Fruit fly (Drosophila melanogaster): ENCODE measurements around the gene out.

out gene

dm6 chrX:19268484-19269068, 53.3 kb downstream of the out start, which contains the start of gene CG8010 (continued):
- TF ChIP-seq sens (GFP tag) (peak; percentile 46), Dref (GFP tag; IDR thresholded peaks at IDR 0.05) (peak; percentile 79), ems (GFP tag; optimal IDR thresholded peaks at IDR 0.05) (peak; percentile 68), slou (GFP tag; optimal IDR thresholded peaks at IDR 0.05) (no peak), CG11695 (GFP tag; IDR thresholded peaks at IDR 0.05) (no peak), CG10366 (GFP tag; IDR thresholded peaks at IDR 0.05) (peak; percentile 24; the same call in 1 of the 2 replicates), knrl (GFP tag; IDR thresholded peaks at IDR 0.05; ENCODE audit: partially characterized antibody) (0 out of 3 replicates have a peak, but pooled peaks have one; percentile 13), otp (GFP tag; IDR thresholded peaks at IDR 0.05) (0 out of 3 replicates have a peak, but pooled peaks have one; percentile 17), esg (GFP tag; conservative IDR thresholded peaks at IDR 0.05) (no peak), az2 (GFP tag; optimal IDR thresholded peaks at IDR 0.05) (peak; percentile 2), CG14014 (GFP tag; IDR thresholded peaks at IDR 0.05) (peak; percentile 40; the same call in 1 of the 2 replicates), CG3995 (GFP tag; optimal IDR thresholded peaks at IDR 0.05) (no peak), dmrt11E (tag; optimal IDR thresholded peaks at IDR 0.05) (no peak), CG1529 (GFP tag; optimal IDR thresholded peaks at IDR 0.05) (no peak), CG7928 (GFP tag; optimal IDR thresholded peaks at IDR 0.05) (peak; percentile 99), shn (GFP tag; optimal IDR thresholded peaks at IDR 0.05) (no peak), CG6689 (GFP tag; IDR thresholded peaks at IDR 0.05) (no peak), ssp (GFP tag; IDR thresholded peaks at IDR 0.05) (no peak), NC2β (GFP tag; optimal IDR thresholded peaks at IDR 0.05) (no peak), lab (GFP tag; optimal IDR thresholded peaks at IDR 0.05) (no peak), CG31441 (GFP tag; IDR thresholded peaks at IDR 0.05) (no peak), CG17186 (GFP tag; optimal IDR thresholded peaks at IDR 0.05) (peak; percentile 48), CG2712 (tag; optimal IDR thresholded peaks at IDR 0.05) (peak; percentile 49), crc (GFP tag; optimal IDR thresholded peaks at IDR 0.05) (no peak), hkb (optimal IDR thresholded peaks at IDR 0.05) (no peak), hkb (GFP tag; IDR thresholded peaks at IDR 0.05) (peak; percentile 34; the same call in 1 of the 2 replicates), HmgZ (tag; optimal IDR thresholded peaks at IDR 0.05) (peak; percentile 56), bbx (GFP tag; IDR thresholded peaks at IDR 0.05; ENCODE audit: partially characterized antibody) (peak; percentile 63), pzg (GFP tag; optimal IDR thresholded peaks at IDR 0.05) (peak; percentile 86), pan (optimal IDR thresholded peaks at IDR 0.05) (no peak), pan (GFP tag; optimal IDR thresholded peaks at IDR 0.05 in 1 of 2, IDR thresholded peaks at IDR 0.05 in 1 of 2) (peak in 1 of 2 experiments; percentile 13), rib (GFP tag; IDR thresholded peaks at IDR 0.05) (peak; percentile 55; the same call in 1 of the 2 replicates), CG13424 (tag; optimal IDR thresholded peaks at IDR 0.05) (no peak), hbn (GFP tag; IDR thresholded peaks at IDR 0.05; ENCODE audit: partially characterized antibody) (no peak), zf30C (GFP tag; optimal IDR thresholded peaks at IDR 0.05) (peak; percentile 81), vnd (GFP tag; IDR thresholded peaks at IDR 0.05; ENCODE audit: partially characterized antibody) (no peak), Mes4 (GFP tag; optimal IDR thresholded peaks at IDR 0.05) (no peak), Jarid2 (GFP tag; optimal IDR thresholded peaks at IDR 0.05) (no peak), CG2889 (GFP tag; IDR thresholded peaks at IDR 0.05) (no peak), pnt (GFP tag; optimal IDR thresholded peaks at IDR 0.05) (no peak), klu (GFP tag; IDR thresholded peaks at IDR 0.05) (no peak), gem (tag; optimal IDR thresholded peaks at IDR 0.05) (no peak), crp (GFP tag; optimal IDR thresholded peaks at IDR 0.05) (peak in 1 of 2 experiments; percentile 82), wdn (GFP tag; IDR thresholded peaks at IDR 0.05) (no peak; the same call in 1 of the 2 replicates), CG4360 (GFP tag; IDR thresholded peaks at IDR 0.05) (peak; percentile 16; the same call in 1 of the 2 replicates), Side (GFP tag; optimal IDR thresholded peaks at IDR 0.05) (no peak), CG8478 (optimal IDR thresholded peaks at IDR 0.05) (no peak), chif (GFP tag; optimal IDR thresholded peaks at IDR 0.05) (no peak), sug (tag; optimal IDR thresholded peaks at IDR 0.05) (peak; percentile 34), CG3838 (GFP tag; optimal IDR thresholded peaks at IDR 0.05) (no peak), CG2875 (GFP tag; optimal IDR thresholded peaks at IDR 0.05) (no peak), hth (optimal IDR thresholded peaks at IDR 0.05) (no peak)

All from whole organism, embryonic.